Fruit fly (Drosophila melanogaster) whole organism: Measurements from ENCODE around the gene CG13060.

Source experiments
- CG8478 ChIP-seq: fragments of >200 bp; optimal IDR thresholded peaks from 2 replicates; lab custom pipeline; 2018; ENCODE audit warnings: inconsistent platforms
- Dll ChIP-seq: fragments of >200 bp; optimal IDR thresholded peaks from 2 replicates; lab custom pipeline; 2017
- EcR ChIP-seq, 2 experiments: fragments of >200 bp; optimal IDR thresholded peaks; 2 replicates each; lab custom pipeline; 2017; ENCODE audit warnings: missing biosample characterization in 2 of 2, missing genetic modification characterization in 2 of 2, missing genetic modification reagents in 2 of 2
- pan ChIP-seq: fragments of >200 bp; optimal IDR thresholded peaks from 2 replicates; lab custom pipeline; 2017
- psq ChIP-seq: fragments of >200 bp; optimal IDR thresholded peaks from 2 replicates; lab custom pipeline; 2017
- usp ChIP-seq: fragments of >200 bp; optimal IDR thresholded peaks from 2 replicates; lab custom pipeline; 2017; ENCODE audit warnings: missing biosample characterization, missing genetic modification characterization, mixed read lengths

Gene CG13060

DNA sequence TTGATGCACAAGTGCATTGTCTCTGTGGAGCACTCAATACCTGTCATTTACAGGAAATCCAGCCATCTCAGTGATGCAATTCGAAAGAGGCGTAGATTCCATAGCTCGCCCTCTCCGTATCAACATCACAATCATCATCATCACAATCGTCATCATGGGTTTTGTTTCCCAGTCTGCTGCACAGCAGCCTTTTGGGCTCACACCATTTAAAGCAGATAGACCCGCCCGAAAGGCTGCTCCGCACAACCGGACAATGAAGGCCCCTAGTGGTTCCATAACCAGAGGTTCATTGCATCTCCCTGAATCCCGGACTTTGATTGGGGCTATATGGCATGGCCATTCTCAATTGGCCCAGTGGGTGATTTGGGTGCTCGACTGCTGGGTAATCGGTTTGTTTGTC lies 15.2 kb downstream of the CG13060 start:
- TF ChIP-seq CG8478 (lab: Kevin White, UChicago), result no peak
- TF ChIP-seq pan (lab: Kevin White, UChicago), result no peak
- no peak for TF ChIP-seq psq
- TF ChIP-seq Dll (lab: Kevin White, UChicago), result no peak
- TF ChIP-seq EcR (GFP tag; optimal IDR thresholded peaks at IDR 0.05; lab: Kevin White, UChicago), result no peak
- TF ChIP-seq usp (GFP tag; lab: Kevin White, UChicago), result no peak

- TF ChIP-seq usp (GFP tag; lab: Kevin White, UChicago), result no peak
- TF ChIP-seq EcR (GFP tag; optimal IDR thresholded peaks at IDR 0.05; lab: Kevin White, UChicago), result no peak
- no peak for TF ChIP-seq pan (lab: Kevin White, UChicago)
- TF ChIP-seq Dll (lab: Kevin White, UChicago), result no peak
- TF ChIP-seq psq, result no peak
- TF ChIP-seq CG8478 (lab: Kevin White, UChicago), result no peak
These were observed 18.1 kb downstream of the CG13060 start for dm6 chr3L:16337739-16338138.

- TF ChIP-seq Dll (lab: Kevin White, UChicago) (no peak), psq (no peak), usp (GFP tag; lab: Kevin White, UChicago) (no peak), EcR (GFP tag; optimal IDR thresholded peaks at IDR 0.05; lab: Kevin White, UChicago) (no peak), CG8478 (lab: Kevin White, UChicago) (no peak), pan (lab: Kevin White, UChicago) (no peak)
These were observed 19.0 kb downstream of the CG13060 start, which contains the start of gene CG4998 for dm6 chr3L:16338703-16339102. Gene CG4998 (plus strand): TSS chr3L:16339003.

- TF ChIP-seq pan (lab: Kevin White, UChicago), result no peak
- TF ChIP-seq EcR (GFP tag; optimal IDR thresholded peaks at IDR 0.05; lab: Kevin White, UChicago), result no peak
- TF ChIP-seq CG8478 (lab: Kevin White, UChicago), result no peak
- no peak for TF ChIP-seq Dll (lab: Kevin White, UChicago)
These were observed 19.8 kb downstream of the CG13060 start for dm6 chr3L:16339463-16339862.

dm6 chr3L:16339873-16340272 lies 20.2 kb downstream of the CG13060 start:
- no peak for TF ChIP-seq usp (GFP tag; lab: Kevin White, UChicago)
- no peak for TF ChIP-seq CG8478 (lab: Kevin White, UChicago)
- TF ChIP-seq EcR (GFP tag; optimal IDR thresholded peaks at IDR 0.05; lab: Kevin White, UChicago), result no peak
- no peak for TF ChIP-seq Dll (lab: Kevin White, UChicago)
- TF ChIP-seq psq, result no peak
- TF ChIP-seq pan (lab: Kevin White, UChicago), result no peak

DNA sequence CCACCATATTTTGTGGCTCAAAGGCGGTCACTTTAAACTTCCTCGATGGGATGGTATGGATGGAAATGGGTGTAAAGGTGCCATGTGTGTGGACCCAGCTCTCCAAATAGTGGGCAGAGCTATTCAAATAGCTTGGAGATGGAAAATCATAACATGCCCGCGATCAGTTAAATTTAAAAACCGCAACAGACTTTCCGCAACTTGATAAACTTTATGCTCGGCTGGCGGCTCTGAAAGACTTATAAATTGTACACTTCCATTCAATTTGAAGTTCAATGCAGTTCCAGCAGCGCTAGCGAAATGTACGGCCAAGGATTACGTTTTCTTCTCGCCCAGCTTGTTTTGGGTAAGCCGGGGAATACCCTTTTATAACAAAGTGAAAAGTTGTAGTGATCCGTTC lies 26.4 kb downstream of the CG13060 start, which contains the start of gene CG33257:
Gene CG33257, plus strand, starts transcription at position 301 of the 400 bp plus-strand sequence.
- no peak for TF ChIP-seq CG8478 (lab: Kevin White, UChicago)
- TF ChIP-seq usp (GFP tag; lab: Kevin White, UChicago), result no peak
- no peak for TF ChIP-seq pan (lab: Kevin White, UChicago)
- no peak for TF ChIP-seq psq

DNA sequence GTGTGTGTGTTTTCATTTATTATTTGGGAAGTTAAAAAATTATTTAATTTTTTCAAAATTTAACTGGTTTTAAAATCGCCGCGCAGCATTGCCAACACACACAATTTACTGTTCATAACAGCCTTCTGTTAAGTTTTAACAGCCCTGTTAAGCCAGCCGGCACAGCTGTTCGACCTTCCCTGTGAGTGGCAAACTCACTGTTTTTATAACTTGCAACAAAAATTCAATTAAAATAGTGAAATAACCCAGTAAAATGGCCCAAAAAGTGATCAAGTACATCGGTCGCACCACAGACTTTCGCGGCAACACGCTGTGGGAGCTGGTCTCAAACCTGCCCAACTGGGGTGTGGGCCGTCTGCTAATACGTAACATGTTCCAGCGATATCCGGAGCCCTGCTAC lies 28.3 kb downstream of the CG13060 start, which contains the start of gene mRpS34:
Gene mRpS34, plus strand, starts transcription at position 161 of the 400 bp plus-strand sequence.
- TF ChIP-seq Dll (lab: Kevin White, UChicago), result no peak
- TF ChIP-seq psq, result no peak

dm6 chr3L:16349686-16350085 lies 30.0 kb downstream of the CG13060 start:
- TF ChIP-seq pan (lab: Kevin White, UChicago), result no peak
- TF ChIP-seq EcR (GFP tag; optimal IDR thresholded peaks at IDR 0.05; lab: Kevin White, UChicago), result no peak
- TF ChIP-seq usp (GFP tag; lab: Kevin White, UChicago), result no peak
- TF ChIP-seq Dll (lab: Kevin White, UChicago), result no peak

- TF ChIP-seq EcR (GFP tag; optimal IDR thresholded peaks at IDR 0.05; lab: Kevin White, UChicago), result no peak
- no peak for TF ChIP-seq usp (GFP tag; lab: Kevin White, UChicago)
- TF ChIP-seq psq, result no peak
- no peak for TF ChIP-seq CG8478 (lab: Kevin White, UChicago)
- TF ChIP-seq pan (lab: Kevin White, UChicago), result no peak
These were observed 32.2 kb downstream of the CG13060 start, which contains the start of the genes Golgin104 and Tcs3 for dm6 chr3L:16351770-16352429. Gene Golgin104 (minus strand): TSS chr3L:16351951. Gene Tcs3 (plus strand): TSS chr3L:16351991.

DNA sequence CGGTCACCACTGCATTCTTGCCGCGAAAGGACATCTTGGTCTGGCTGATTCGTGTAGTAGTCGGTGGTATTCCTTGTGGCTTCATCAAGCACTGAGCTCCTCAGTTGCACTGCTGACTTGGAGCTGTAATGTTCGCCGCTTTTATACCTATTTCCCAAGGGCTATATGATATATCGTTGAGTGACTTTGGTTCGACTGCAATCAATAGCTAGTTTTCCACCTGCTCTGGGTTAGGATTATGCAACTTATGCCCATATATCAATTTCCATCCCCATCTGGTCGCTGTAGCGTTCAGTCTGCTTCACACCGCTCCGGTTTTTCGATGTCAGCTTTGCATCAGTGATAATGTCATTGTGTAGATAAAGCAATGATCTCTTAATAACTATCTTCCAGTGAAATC lies 34.5 kb downstream of the CG13060 start, which contains the start of gene Pdh:
Gene Pdh, minus strand, starts transcription at position 101 of the 400 bp plus-strand sequence.
- TF ChIP-seq psq (no peak), Dll (lab: Kevin White, UChicago) (no peak), EcR (GFP tag; optimal IDR thresholded peaks at IDR 0.05; lab: Kevin White, UChicago) (no peak), pan (lab: Kevin White, UChicago) (no peak), CG8478 (lab: Kevin White, UChicago) (no peak), usp (GFP tag; lab: Kevin White, UChicago) (no peak)

- TF ChIP-seq usp (GFP tag; lab: Kevin White, UChicago) (no peak), pan (lab: Kevin White, UChicago) (no peak), psq (no peak), EcR (GFP tag; optimal IDR thresholded peaks at IDR 0.05; lab: Kevin White, UChicago) (no peak), Dll (lab: Kevin White, UChicago) (no peak)
These were observed 36.6 kb downstream of the CG13060 start for dm6 chr3L:16356171-16356765.

- TF ChIP-seq EcR (GFP tag; optimal IDR thresholded peaks at IDR 0.05; lab: Kevin White, UChicago) (peak in 1 of 2 experiments; percentile 64), psq (no peak), Dll (lab: Kevin White, UChicago) (no peak)
These were observed 37.6 kb downstream of the CG13060 start for dm6 chr3L:16357187-16357728.
